Fruit fly (Drosophila melanogaster) whole organism, embryonic: ENCODE data around the gene CG6607.

Experiments used
- BEAF-32 ChIP-seq: fragments of 200-800 bp; sonication (Bioruptor generic); optimal IDR thresholded peaks from 3 replicates; lab custom pipeline; 2017; ENCODE audit warnings: missing biosample characterization, missing genetic modification characterization, mild to moderate bottlenecking, moderate library complexity, missing genetic modification reagents
- Bgb ChIP-seq: fragments of 200-800 bp; sonication (Bioruptor generic); IDR thresholded peaks from 2 replicates; pipeline ENCODE4 v1.3.6; 2022; ENCODE audit warnings: missing biosample characterization, missing genetic modification characterization; ENCODE audit not compliant: partially characterized antibody
- CG10267 ChIP-seq: fragments of 200-800 bp; sonication (Bioruptor generic); optimal IDR thresholded peaks from 2 replicates; lab custom pipeline; 2018; ENCODE audit warnings: missing biosample characterization, mild to moderate bottlenecking, missing genetic modification characterization, moderate library complexity
- CG10543 ChIP-seq: fragments of 200-800 bp; sonication (Bioruptor generic); optimal IDR thresholded peaks from 3 replicates; lab custom pipeline; 2017; ENCODE audit warnings: missing biosample characterization, mild to moderate bottlenecking, missing genetic modification characterization, moderate library complexity
- CG11247 ChIP-seq: fragments of 200-800 bp; sonication (Bioruptor generic); IDR thresholded peaks from 2 replicates; pipeline ENCODE4 v1.3.6; 2022; ENCODE audit warnings: missing biosample characterization, missing genetic modification characterization
- CG12155 ChIP-seq: fragments of 200-800 bp; sonication (Bioruptor generic); optimal IDR thresholded peaks from 3 replicates; lab custom pipeline; 2016; ENCODE audit warnings: missing biosample characterization, missing genetic modification characterization
- CG12299 ChIP-seq: fragments of 200-800 bp; sonication (Bioruptor generic); optimal IDR thresholded peaks from 2 replicates; lab custom pipeline; 2018; ENCODE audit warnings: missing biosample characterization, mild to moderate bottlenecking, missing genetic modification characterization
- CG1233 ChIP-seq: fragments of 200-800 bp; sonication (Bioruptor generic); optimal IDR thresholded peaks from 4 replicates; lab custom pipeline; 2018; ENCODE audit warnings: missing biosample characterization, mild to moderate bottlenecking, missing genetic modification characterization
- CG12391 ChIP-seq: fragments of 200-800 bp; sonication (Bioruptor generic); optimal IDR thresholded peaks from 3 replicates; lab custom pipeline; 2018; ENCODE audit warnings: missing biosample characterization, mild to moderate bottlenecking, missing genetic modification characterization, moderate library complexity
- CG14050 ChIP-seq: fragments of 200-800 bp; sonication (Bioruptor generic); IDR thresholded peaks from 3 replicates; pipeline ENCODE4 v1.3.6; 2022; ENCODE audit warnings: missing biosample characterization, missing genetic modification characterization
- CG14667 ChIP-seq: fragments of 200-800 bp; sonication (Bioruptor generic); IDR thresholded peaks from 2 replicates; pipeline ENCODE4 v1.3.6; 2022; ENCODE audit warnings: missing biosample characterization, missing genetic modification characterization
- CG14710 ChIP-seq: fragments of 200-800 bp; sonication (Bioruptor generic); optimal IDR thresholded peaks from 3 replicates; lab custom pipeline; 2019; ENCODE audit warnings: missing biosample characterization, mild to moderate bottlenecking, missing genetic modification characterization, moderate library complexity
- CG15011 ChIP-seq: fragments of 200-800 bp; sonication (Bioruptor generic); optimal IDR thresholded peaks from 3 replicates; lab custom pipeline; 2018; ENCODE audit warnings: missing biosample characterization, mild to moderate bottlenecking, missing genetic modification characterization
- CG15073 ChIP-seq: fragments of 200-800 bp; sonication (Bioruptor generic); optimal IDR thresholded peaks from 2 replicates; lab custom pipeline; 2016; ENCODE audit warnings: missing biosample characterization, missing genetic modification characterization
- CG17385 ChIP-seq: fragments of 200-800 bp; sonication (Bioruptor generic); optimal IDR thresholded peaks from 3 replicates; lab custom pipeline; 2018; ENCODE audit warnings: missing biosample characterization, mild to moderate bottlenecking, missing genetic modification characterization
- CG2129 ChIP-seq: fragments of 200-800 bp; sonication (Bioruptor generic); IDR thresholded peaks from 2 replicates; pipeline ENCODE4 v1.3.6; 2022; ENCODE audit warnings: missing biosample characterization, missing genetic modification characterization; ENCODE audit not compliant: partially characterized antibody
- CG2199 ChIP-seq: fragments of 200-800 bp; sonication (Bioruptor generic); IDR thresholded peaks from 3 replicates; pipeline ENCODE4 v1.3.6; 2022; ENCODE audit warnings: missing biosample characterization, missing genetic modification characterization
- CG32532 ChIP-seq: fragments of 200-800 bp; sonication (Bioruptor generic); IDR thresholded peaks from 2 replicates; pipeline ENCODE4 v1.3.6; 2022; ENCODE audit warnings: missing biosample characterization, missing genetic modification characterization
- CG34224 ChIP-seq: fragments of 200-800 bp; sonication (Bioruptor generic); IDR thresholded peaks from 3 replicates; pipeline ENCODE4 v1.3.6; 2022; ENCODE audit warnings: missing biosample characterization, missing genetic modification characterization; ENCODE audit not compliant: partially characterized antibody
- CG6689 ChIP-seq: fragments of 200-800 bp; sonication (Bioruptor generic); IDR thresholded peaks from 2 replicates; pipeline ENCODE4 v1.3.6; 2022; ENCODE audit warnings: missing biosample characterization, missing genetic modification characterization
- CG7271 ChIP-seq: fragments of 200-800 bp; sonication (Bioruptor generic); optimal IDR thresholded peaks from 2 replicates; lab custom pipeline; 2018; ENCODE audit warnings: missing biosample characterization, mild to moderate bottlenecking, missing genetic modification characterization, moderate library complexity
- CG7556 ChIP-seq: fragments of 200-800 bp; sonication (Bioruptor generic); optimal IDR thresholded peaks from 2 replicates; lab custom pipeline; 2017; ENCODE audit warnings: missing biosample characterization, mild to moderate bottlenecking, missing genetic modification characterization
- CG7839 ChIP-seq: fragments of 200-800 bp; sonication (Bioruptor generic); optimal IDR thresholded peaks from 3 replicates; lab custom pipeline; 2018; ENCODE audit warnings: missing biosample characterization, mild to moderate bottlenecking, missing genetic modification characterization, moderate library complexity
- Dad ChIP-seq: fragments of 200-800 bp; sonication (Bioruptor generic); optimal IDR thresholded peaks from 3 replicates; lab custom pipeline; 2016; ENCODE audit warnings: missing biosample characterization, missing genetic modification characterization
- E2f1 ChIP-seq: fragments of 200-800 bp; sonication (Bioruptor generic); IDR thresholded peaks from 2 replicates; pipeline ENCODE4 v1.3.6; 2022; ENCODE audit warnings: missing biosample characterization, missing genetic modification characterization
- Fer1 ChIP-seq: fragments of 200-800 bp; sonication (Bioruptor generic); optimal IDR thresholded peaks from 2 replicates; lab custom pipeline; 2017; ENCODE audit warnings: missing biosample characterization, mild to moderate bottlenecking, missing genetic modification characterization
- Gug ChIP-seq: fragments of 200-800 bp; sonication (Bioruptor generic); IDR thresholded peaks from 4 replicates; pipeline ENCODE4 v1.3.6; 2022; ENCODE audit warnings: missing biosample characterization, missing genetic modification characterization
- HLH54F ChIP-seq: fragments of 200-800 bp; sonication (Bioruptor generic); optimal IDR thresholded peaks from 3 replicates; lab custom pipeline; 2016; ENCODE audit warnings: missing biosample characterization, missing genetic modification characterization
- Max ChIP-seq: fragments of 200-800 bp; sonication (Bioruptor generic); optimal IDR thresholded peaks from 2 replicates; lab custom pipeline; 2016; ENCODE audit warnings: missing biosample characterization, mild to moderate bottlenecking, missing genetic modification characterization
- Nf-YC ChIP-seq: fragments of 200-800 bp; optimal IDR thresholded peaks from 3 replicates; lab custom pipeline; 2019; ENCODE audit warnings: missing biosample characterization, mild to moderate bottlenecking, missing genetic modification characterization, moderate library complexity
- Oli ChIP-seq: fragments of 200-800 bp; sonication (Bioruptor generic); optimal IDR thresholded peaks from 2 replicates; lab custom pipeline; 2018; ENCODE audit warnings: missing biosample characterization, mild to moderate bottlenecking, missing genetic modification characterization, moderate library complexity
- Rfx ChIP-seq: fragments of 200-800 bp; sonication (Bioruptor generic); IDR thresholded peaks from 2 replicates; pipeline ENCODE4 v1.3.6; 2022; ENCODE audit warnings: missing biosample characterization, missing genetic modification characterization
- Xbp1 ChIP-seq: fragments of 200-800 bp; sonication (Bioruptor generic); optimal IDR thresholded peaks from 3 replicates; lab custom pipeline; 2016; ENCODE audit warnings: missing biosample characterization, mild to moderate bottlenecking, missing genetic modification characterization
- crol ChIP-seq: fragments of 200-800 bp; sonication (Bioruptor generic); IDR thresholded peaks from 2 replicates; pipeline ENCODE4 v1.3.6; 2022; ENCODE audit warnings: missing biosample characterization, missing genetic modification characterization
- grn ChIP-seq: fragments of 200-800 bp; sonication (Bioruptor generic); optimal IDR thresholded peaks from 3 replicates; lab custom pipeline; 2017; ENCODE audit warnings: missing biosample characterization, missing genetic modification characterization
- hb ChIP-seq: fragments of 200-800 bp; sonication (Bioruptor generic); IDR thresholded peaks from 3 replicates; pipeline ENCODE4 v1.3.6; 2022; ENCODE audit warnings: missing biosample characterization, missing genetic modification characterization; ENCODE audit not compliant: partially characterized antibody
- jing ChIP-seq: fragments of 200-800 bp; sonication (Bioruptor generic); optimal IDR thresholded peaks from 2 replicates; lab custom pipeline; 2018; ENCODE audit warnings: missing biosample characterization, mild to moderate bottlenecking, missing genetic modification characterization
- kah ChIP-seq: fragments of 200-800 bp; sonication (Bioruptor generic); optimal IDR thresholded peaks from 2 replicates; lab custom pipeline; 2018; ENCODE audit warnings: missing biosample characterization, mild to moderate bottlenecking, missing genetic modification characterization
- kay ChIP-seq: fragments of 200-800 bp; sonication (Bioruptor generic); optimal IDR thresholded peaks from 2 replicates; lab custom pipeline; 2016; ENCODE audit warnings: missing biosample characterization, missing genetic modification characterization
- maf-S ChIP-seq: fragments of 200-800 bp; sonication (Bioruptor generic); optimal IDR thresholded peaks from 2 replicates; lab custom pipeline; 2016; ENCODE audit warnings: missing biosample characterization, missing genetic modification characterization
- prd ChIP-seq, 3 experiments: fragments of >200 bp in 2 of 3; fragments of 200-800 bp in 1 of 3; sonication (Bioruptor generic) in 1 of 3; optimal IDR thresholded peaks in 2 of 3; IDR thresholded peaks in 1 of 3; 2 replicates in 2 of 3; 3 replicates in 1 of 3; pipeline versions ENCODE4 v1.3.6 to Lab custom; 2017 to 2022; ENCODE audit warnings: missing biosample characterization in 1 of 3, missing genetic modification characterization in 1 of 3
- ranshi ChIP-seq: fragments of 200-800 bp; sonication (Bioruptor generic); IDR thresholded peaks from 2 replicates; pipeline ENCODE4 v1.3.6; 2022; ENCODE audit warnings: missing biosample characterization, missing genetic modification characterization
- row ChIP-seq: fragments of 200-800 bp; sonication (Bioruptor generic); IDR thresholded peaks from 3 replicates; pipeline ENCODE4 v1.3.6; 2022; ENCODE audit warnings: missing biosample characterization, missing genetic modification characterization
- slbo ChIP-seq: fragments of 200-800 bp; sonication (Bioruptor generic); IDR thresholded peaks from 2 replicates; pipeline ENCODE4 v1.3.6; 2022; ENCODE audit warnings: missing biosample characterization, missing genetic modification characterization
- sr ChIP-seq: fragments of 200-800 bp; sonication (Bioruptor generic); IDR thresholded peaks from 3 replicates; pipeline ENCODE4 v1.3.6; 2022; ENCODE audit warnings: missing biosample characterization, missing genetic modification characterization
- tap ChIP-seq: fragments of 200-800 bp; optimal IDR thresholded peaks from 3 replicates; lab custom pipeline; 2019; ENCODE audit warnings: missing biosample characterization, mild to moderate bottlenecking, missing genetic modification characterization, moderate library complexity
- trem ChIP-seq: fragments of 200-800 bp; optimal IDR thresholded peaks from 3 replicates; lab custom pipeline; 2019; ENCODE audit warnings: missing biosample characterization, mild to moderate bottlenecking, missing genetic modification characterization, moderate library complexity
- tup ChIP-seq: fragments of 200-800 bp; sonication (Bioruptor generic); optimal IDR thresholded peaks from 2 replicates; lab custom pipeline; 2016; ENCODE audit warnings: missing biosample characterization, mild to moderate bottlenecking, missing genetic modification characterization, moderate library complexity
- vfl ChIP-seq: fragments of 200-800 bp; sonication (Bioruptor generic); optimal IDR thresholded peaks from 2 replicates; lab custom pipeline; 2016; ENCODE audit warnings: missing biosample characterization, missing genetic modification characterization
- vvl ChIP-seq: fragments of 200-800 bp; sonication (Bioruptor generic); IDR thresholded peaks from 2 replicates; pipeline ENCODE4 v1.3.6; 2022; ENCODE audit warnings: missing biosample characterization, missing genetic modification characterization
- zen ChIP-seq: fragments of 200-800 bp; sonication (Bioruptor generic); optimal IDR thresholded peaks from 3 replicates; lab custom pipeline; 2018; ENCODE audit warnings: missing biosample characterization, mild to moderate bottlenecking, missing genetic modification characterization, moderate library complexity

Gene CG6607

dm6 chr3R:24518150-24518580 is 9.7 kb upstream of the CG6607 start, which contains the start of gene Pp1alpha-96A (continued):
- TF ChIP-seq Oli (tag; lab: Kevin White, UChicago): no peak
- peak; percentile 90 for TF ChIP-seq BEAF-32 (GFP tag; lab: Kevin White, UChicago)
- no peak for TF ChIP-seq Gug (GFP tag; lab: Robert Waterston, UW)
- TF ChIP-seq E2f1: no peak
- TF ChIP-seq CG6689: no peak
- TF ChIP-seq Dad (GFP tag; lab: Kevin White, UChicago): no peak
- no peak for TF ChIP-seq CG15011 (GFP tag; lab: Kevin White, UChicago)
- TF ChIP-seq CG17385 (GFP tag; lab: Kevin White, UChicago): no peak
- peak; percentile 56; the same call in 2 of the 3 replicates for TF ChIP-seq row (GFP tag; lab: Robert Waterston, UW)
- no peak for TF ChIP-seq grn (GFP tag; lab: Kevin White, UChicago)
- peak; percentile 23 for TF ChIP-seq CG12391
- TF ChIP-seq CG14710 (tag; lab: Kevin White, UChicago): peak; percentile 53
- TF ChIP-seq prd (optimal IDR thresholded peaks at IDR 0.05; lab: Kevin White, UChicago): no peak
- TF ChIP-seq prd (GFP tag; IDR thresholded peaks at IDR 0.05; lab: Robert Waterston, UW): no peak
- peak; percentile 12 for TF ChIP-seq Max (GFP tag; lab: Kevin White, UChicago)
- TF ChIP-seq Bgb (GFP tag; lab: Robert Waterston, UW): peak; percentile 92
- peak; percentile 89 for TF ChIP-seq hb (GFP tag; lab: Robert Waterston, UW)
- TF ChIP-seq CG11247 (GFP tag; lab: Robert Waterston, UW): no peak
- TF ChIP-seq tup (GFP tag; lab: Kevin White, UChicago): no peak
- TF ChIP-seq Xbp1: peak; percentile 7
- TF ChIP-seq CG2129 (GFP tag; lab: Robert Waterston, UW): peak; percentile 70
- no peak for TF ChIP-seq CG12155 (GFP tag; lab: Kevin White, UChicago)
- no peak for TF ChIP-seq CG1233 (GFP tag; lab: Kevin White, UChicago)
- no peak for TF ChIP-seq CG14050 (GFP tag; lab: Robert Waterston, UW)
- no peak for TF ChIP-seq CG10543 (GFP tag; lab: Kevin White, UChicago)
- TF ChIP-seq CG34224: peak; percentile 82
- peak; percentile 55 for TF ChIP-seq trem
- no peak for TF ChIP-seq sr (GFP tag; lab: Robert Waterston, UW)
- TF ChIP-seq vvl (GFP tag; lab: Robert Waterston, UW): no peak; the same call in 1 of the 2 replicates
- peak; percentile 22 for TF ChIP-seq zen (tag; lab: Kevin White, UChicago)
- no peak for TF ChIP-seq CG15073 (GFP tag; lab: Kevin White, UChicago)
- no peak for TF ChIP-seq vfl (GFP tag; lab: Kevin White, UChicago)
- TF ChIP-seq Rfx (GFP tag; lab: Robert Waterston, UW): peak; percentile 40; the same call in 1 of the 2 replicates
- TF ChIP-seq slbo (GFP tag; lab: Robert Waterston, UW): peak; percentile 27; the same call in 1 of the 2 replicates
- no peak for TF ChIP-seq CG14667 (GFP tag; lab: Robert Waterston, UW)
- no peak for TF ChIP-seq jing (GFP tag; lab: Kevin White, UChicago)
- TF ChIP-seq HLH54F: no peak
- TF ChIP-seq CG7839: no peak
- TF ChIP-seq CG2199 (GFP tag; lab: Robert Waterston, UW): no peak
- TF ChIP-seq tap: no peak
- TF ChIP-seq ranshi: no peak
- no peak for TF ChIP-seq Fer1
- TF ChIP-seq Nf-YC (tag; lab: Kevin White, UChicago): no peak
- no peak for TF ChIP-seq kah (GFP tag; lab: Kevin White, UChicago)
- TF ChIP-seq crol (GFP tag; lab: Robert Waterston, UW): no peak
- TF ChIP-seq CG12299 (tag; lab: Kevin White, UChicago): no peak
- TF ChIP-seq CG32532 (GFP tag; lab: Robert Waterston, UW): no peak
- peak; percentile 38 for TF ChIP-seq CG10267
- no peak for TF ChIP-seq CG7556 (GFP tag; lab: Kevin White, UChicago)
- TF ChIP-seq CG7271 (tag; lab: Kevin White, UChicago): no peak
- TF ChIP-seq maf-S: no peak
- no peak for TF ChIP-seq kay (GFP tag; lab: Kevin White, UChicago)
